Fruit fly (Drosophila melanogaster): ENCODE data around the gene Chchd3.

The Chchd3 gene

dm6 chr3R:31038473-31039424, 15.0 kb downstream of the Chchd3 start, which contains the start of gene CanA1:
Gene CanA1 (plus strand): TSS chr3R:31039374.
- peak; percentile 41 for TF ChIP-seq noc (tag; optimal IDR thresholded peaks at IDR 0.05)

dm6 chr3R:31035046-31035445, 18.7 kb downstream of the Chchd3 start, which contains the start of gene CG33773:
Gene CG33773 (plus strand): TSS chr3R:31035346.
- no peak for TF ChIP-seq noc (tag; optimal IDR thresholded peaks at IDR 0.05)

- TF ChIP-seq noc (tag; optimal IDR thresholded peaks at IDR 0.05) = no peak
These were observed 33.0 kb downstream of the Chchd3 start for dm6 chr3R:31020762-31021161.

dm6 chr3R:31019662-31020061, 34.1 kb downstream of the Chchd3 start:
- TF ChIP-seq noc (tag; optimal IDR thresholded peaks at IDR 0.05) = no peak

- no peak for TF ChIP-seq noc (tag; optimal IDR thresholded peaks at IDR 0.05)
These were observed 37.0 kb downstream of the Chchd3 start, which contains the start of gene 5-HT7 for dm6 chr3R:31016715-31017114. Gene 5-HT7 (minus strand): TSS chr3R:31016875.

- TF ChIP-seq noc (tag; optimal IDR thresholded peaks at IDR 0.05) = peak; percentile 53
These were observed 43.6 kb downstream of the Chchd3 start for dm6 chr3R:31010086-31010485.

dm6 chr3R:31006599-31006998, 47.1 kb downstream of the Chchd3 start:
- no peak for TF ChIP-seq noc (tag; optimal IDR thresholded peaks at IDR 0.05)

Measured in whole organism, larva.